Worm (Caenorhabditis elegans) whole organism, L1 larva: ENCODE results near the gene C26F1.1.

Experiments
- C16A3.4 ChIP-seq: fragments of 150-350 bp; optimal IDR thresholded peaks from 2 replicates; lab custom pipeline; 2014; ENCODE audit warnings: missing biosample characterization, missing genetic modification characterization
- C34B4.2 ChIP-seq: sonication (generic microtip); optimal IDR thresholded peaks from 2 replicates; lab custom pipeline; 2017; ENCODE audit warnings: mild to moderate bottlenecking, missing genetic modification characterization, missing compliant biosample characterization
- F16B12.6 ChIP-seq: fragments of 150-350 bp; optimal IDR thresholded peaks from 2 replicates; lab custom pipeline; 2014; ENCODE audit warnings: missing biosample characterization, missing genetic modification characterization
- alr-1 ChIP-seq: fragments of 200-800 bp; sonication (Bioruptor generic); optimal IDR thresholded peaks from 2 replicates; lab custom pipeline; 2018; ENCODE audit warnings: borderline replicate concordance, mild to moderate bottlenecking, missing genetic modification characterization, missing compliant biosample characterization
- ama-1 ChIP-seq: fragments of 150-350 bp; optimal IDR thresholded peaks from 2 replicates; lab custom pipeline; 2014
- ceh-63 ChIP-seq: fragments of 200-800 bp; sonication (Bioruptor generic); optimal IDR thresholded peaks from 2 replicates; lab custom pipeline; 2018; ENCODE audit warnings: mild to moderate bottlenecking, missing genetic modification characterization, missing compliant biosample characterization
- ceh-8 ChIP-seq: fragments of 200-800 bp; sonication (Bioruptor generic); optimal IDR thresholded peaks from 2 replicates; lab custom pipeline; 2018; ENCODE audit warnings: mild to moderate bottlenecking, missing genetic modification characterization, moderate library complexity, missing compliant biosample characterization
- ceh-82 ChIP-seq, 3 experiments: fragments of 150-350 bp in 1 of 3; sonication (generic microtip) in 2 of 3; optimal IDR thresholded peaks; 2 replicates each; lab custom pipeline; 2014 to 2017; ENCODE audit warnings: missing biosample characterization in 3 of 3, missing genetic modification characterization in 3 of 3
- ceh-90 ChIP-seq: sonication (generic microtip); optimal IDR thresholded peaks from 2 replicates; lab custom pipeline; 2016; ENCODE audit warnings: missing genetic modification characterization, missing compliant biosample characterization
- ces-1 ChIP-seq: fragments of 150-350 bp; optimal IDR thresholded peaks from 2 replicates; lab custom pipeline; 2014; ENCODE audit warnings: missing biosample characterization, missing genetic modification reagents, missing genetic modification characterization
- dpl-1 ChIP-seq, 3 experiments: fragments of 150-350 bp in 2 of 3; sonication (generic microtip) in 1 of 3; optimal IDR thresholded peaks; 2 replicates each; lab custom pipeline; 2014 to 2017; ENCODE audit warnings: missing biosample characterization in 3 of 3, missing genetic modification characterization in 3 of 3, missing genetic modification reagents in 3 of 3
- dsc-1 ChIP-seq: sonication (generic microtip); optimal IDR thresholded peaks from 2 replicates; lab custom pipeline; 2016; ENCODE audit warnings: mild to moderate bottlenecking, missing genetic modification characterization, missing compliant biosample characterization
- efl-1 ChIP-seq, 4 experiments: fragments of 150-350 bp; optimal IDR thresholded peaks in 3 of 4; peaks in 1 of 4; 1 replicate in 1 of 4; 2 replicates in 3 of 4; lab custom pipeline; 2014; ENCODE audit warnings: missing biosample characterization in 2 of 4, missing genetic modification characterization in 2 of 4, missing genetic modification reagents in 2 of 4
- efl-3 ChIP-seq: fragments of 200-800 bp; sonication (Bioruptor generic); optimal IDR thresholded peaks from 2 replicates; lab custom pipeline; 2018; ENCODE audit warnings: mild to moderate bottlenecking, missing genetic modification characterization, missing compliant biosample characterization
- egl-27 ChIP-seq, 2 experiments: fragments of 150-350 bp in 1 of 2; sonication (generic microtip); optimal IDR thresholded peaks; 3 replicates each; lab custom pipeline; 2017 to 2018; ENCODE audit warnings: missing biosample characterization in 2 of 2, missing genetic modification characterization in 2 of 2, missing genetic modification reagents in 2 of 2
- elt-2 ChIP-seq: sonication (generic microtip); optimal IDR thresholded peaks from 2 replicates; lab custom pipeline; 2016; ENCODE audit warnings: missing genetic modification characterization, mild to moderate bottlenecking, inconsistent platforms, missing compliant biosample characterization, missing genetic modification reagents
- fkh-8 ChIP-seq: sonication (generic microtip); optimal IDR thresholded peaks from 2 replicates; lab custom pipeline; 2016; ENCODE audit warnings: mild to moderate bottlenecking, missing genetic modification characterization, missing compliant biosample characterization
- hlh-4 ChIP-seq: sonication (generic microtip); optimal IDR thresholded peaks from 2 replicates; lab custom pipeline; 2016; ENCODE audit warnings: mild to moderate bottlenecking, missing genetic modification characterization, missing compliant biosample characterization
- irx-1 ChIP-seq: sonication (generic microtip); optimal IDR thresholded peaks from 2 replicates; lab custom pipeline; 2016; ENCODE audit warnings: missing genetic modification characterization, missing compliant biosample characterization
- jun-1 ChIP-seq: fragments of 150-350 bp; optimal IDR thresholded peaks from 2 replicates; lab custom pipeline; 2014; ENCODE audit warnings: missing biosample characterization, missing genetic modification reagents, missing genetic modification characterization
- lin-13 ChIP-seq: fragments of 150-350 bp; optimal IDR thresholded peaks from 2 replicates; lab custom pipeline; 2014; ENCODE audit warnings: missing biosample characterization, missing genetic modification reagents, missing genetic modification characterization
- lin-15B ChIP-seq: fragments of 150-350 bp; sonication (generic microtip); optimal IDR thresholded peaks from 3 replicates; lab custom pipeline; 2014; ENCODE audit warnings: missing biosample characterization, missing genetic modification characterization
- lin-39 ChIP-seq: fragments of 150-350 bp; optimal IDR thresholded peaks from 2 replicates; lab custom pipeline; 2014; ENCODE audit warnings: missing biosample characterization, missing genetic modification reagents, missing genetic modification characterization
- mdl-1 ChIP-seq, 2 experiments: fragments of 150-350 bp; optimal IDR thresholded peaks; 2 replicates each; lab custom pipeline; 2014 to 2017; ENCODE audit warnings: missing biosample characterization in 2 of 2, missing genetic modification characterization in 2 of 2, inconsistent platforms in 1 of 2
- nhr-11 ChIP-seq: fragments of 150-350 bp; optimal IDR thresholded peaks from 2 replicates; lab custom pipeline; 2014; ENCODE audit warnings: missing biosample characterization, missing genetic modification characterization
- nhr-19 ChIP-seq: fragments of 200-800 bp; sonication (Bioruptor generic); conservative IDR thresholded peaks from 2 replicates; pipeline ENCODE4 v1.3.6; 2022; ENCODE audit warnings: missing genetic modification characterization, missing compliant biosample characterization
- nhr-20 ChIP-seq: sonication (generic microtip); optimal IDR thresholded peaks from 2 replicates; lab custom pipeline; 2016; ENCODE audit warnings: mild to moderate bottlenecking, missing genetic modification characterization, missing compliant biosample characterization
- nhr-77 ChIP-seq: fragments of 150-350 bp; optimal IDR thresholded peaks from 2 replicates; lab custom pipeline; 2014; ENCODE audit warnings: missing biosample characterization, missing genetic modification characterization
- nhr-84 ChIP-seq: sonication (generic microtip); optimal IDR thresholded peaks from 2 replicates; lab custom pipeline; 2017; ENCODE audit warnings: missing biosample characterization, missing genetic modification characterization
- pag-3 ChIP-seq: sonication (generic microtip); optimal IDR thresholded peaks from 2 replicates; lab custom pipeline; 2017; ENCODE audit warnings: missing genetic modification characterization, mild to moderate bottlenecking, missing compliant biosample characterization, antibody characterized with exemption, borderline replicate concordance; ENCODE audit not compliant: insufficient read depth
- pax-3 ChIP-seq: fragments of 200-800 bp; sonication (Bioruptor generic); optimal IDR thresholded peaks from 2 replicates; lab custom pipeline; 2018; ENCODE audit warnings: mild to moderate bottlenecking, missing genetic modification characterization, moderate library complexity, missing compliant biosample characterization
- skn-1 ChIP-seq: fragments of 150-350 bp; optimal IDR thresholded peaks from 2 replicates; lab custom pipeline; 2014; ENCODE audit warnings: missing biosample characterization, missing genetic modification characterization
- snpc-4 ChIP-seq: fragments of 150-350 bp; optimal IDR thresholded peaks from 2 replicates; lab custom pipeline; 2014; ENCODE audit warnings: missing biosample characterization, missing genetic modification characterization
- sptf-1 ChIP-seq: fragments of 150-350 bp; optimal IDR thresholded peaks from 2 replicates; lab custom pipeline; 2014; ENCODE audit warnings: missing biosample characterization, missing genetic modification characterization
- sup-37 ChIP-seq: fragments of 200-800 bp; sonication (Bioruptor generic); optimal IDR thresholded peaks from 2 replicates; lab custom pipeline; 2018; ENCODE audit warnings: mild to moderate bottlenecking, missing genetic modification characterization, missing compliant biosample characterization
- swsn-7 ChIP-seq: sonication (generic microtip); optimal IDR thresholded peaks from 2 replicates; lab custom pipeline; 2016; ENCODE audit warnings: missing genetic modification characterization, missing compliant biosample characterization
- tbx-2 ChIP-seq: sonication (generic microtip); optimal IDR thresholded peaks from 2 replicates; lab custom pipeline; 2016; ENCODE audit warnings: missing genetic modification characterization, missing compliant biosample characterization
- tlp-1 ChIP-seq: fragments of 150-350 bp; optimal IDR thresholded peaks from 2 replicates; lab custom pipeline; 2014; ENCODE audit warnings: missing biosample characterization, missing genetic modification characterization
- unc-86 ChIP-seq: sonication (generic microtip); optimal IDR thresholded peaks from 2 replicates; lab custom pipeline; 2016; ENCODE audit warnings: missing genetic modification characterization, missing compliant biosample characterization
- unc-98 ChIP-seq: fragments of 200-800 bp; sonication (Bioruptor generic); IDR thresholded peaks from 2 replicates; pipeline ENCODE4 v1.3.6; 2022; ENCODE audit warnings: missing genetic modification characterization, missing compliant biosample characterization
- xbp-1 ChIP-seq: sonication (generic microtip); optimal IDR thresholded peaks from 2 replicates; lab custom pipeline; 2016; ENCODE audit warnings: missing genetic modification characterization, missing compliant biosample characterization
- zag-1 ChIP-seq: fragments of 150-350 bp; optimal IDR thresholded peaks from 2 replicates; lab custom pipeline; 2014; ENCODE audit warnings: missing biosample characterization, missing genetic modification characterization
- zip-4 ChIP-seq: fragments of 200-800 bp; sonication (Bioruptor generic); optimal IDR thresholded peaks from 2 replicates; lab custom pipeline; 2018; ENCODE audit warnings: mild to moderate bottlenecking, missing genetic modification characterization, moderate library complexity, missing compliant biosample characterization
- ztf-11 ChIP-seq, 2 experiments: sonication (generic microtip); optimal IDR thresholded peaks; 2 replicates each; lab custom pipeline; 2016 to 2017; ENCODE audit warnings: missing genetic modification characterization in 2 of 2, missing biosample characterization in 1 of 2, missing compliant biosample characterization in 1 of 2
- ztf-4 ChIP-seq: fragments of 150-350 bp; optimal IDR thresholded peaks from 2 replicates; lab custom pipeline; 2014; ENCODE audit warnings: missing biosample characterization, missing genetic modification characterization

Gene C26F1.1

DNA sequence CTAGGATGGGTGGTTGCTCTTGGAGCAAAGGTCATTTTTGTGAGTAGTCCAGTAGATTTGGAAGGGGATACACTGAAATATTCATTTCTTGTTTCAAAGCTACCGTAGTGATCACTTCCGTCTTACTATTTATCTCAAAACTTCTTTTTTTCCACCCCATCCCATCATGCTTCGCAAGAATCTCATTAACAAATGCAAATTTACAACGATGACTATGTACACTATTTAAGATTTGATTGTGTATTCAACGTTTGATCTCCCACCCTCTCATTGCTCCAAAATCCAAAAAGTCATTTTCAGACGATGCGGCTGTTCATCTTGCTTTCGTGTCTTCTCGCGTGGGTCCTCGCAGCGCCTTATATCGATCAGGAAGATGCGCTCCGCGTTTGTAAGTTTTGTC, 7.8 kb downstream of the C26F1.1 start, which contains the start of gene flp-21 (continued):
- TF ChIP-seq nhr-20 (tag; lab: Kevin White, UChicago) = no peak
- TF ChIP-seq lin-15B = no peak
- no peak for TF ChIP-seq ceh-90 (tag; lab: Kevin White, UChicago)

DNA sequence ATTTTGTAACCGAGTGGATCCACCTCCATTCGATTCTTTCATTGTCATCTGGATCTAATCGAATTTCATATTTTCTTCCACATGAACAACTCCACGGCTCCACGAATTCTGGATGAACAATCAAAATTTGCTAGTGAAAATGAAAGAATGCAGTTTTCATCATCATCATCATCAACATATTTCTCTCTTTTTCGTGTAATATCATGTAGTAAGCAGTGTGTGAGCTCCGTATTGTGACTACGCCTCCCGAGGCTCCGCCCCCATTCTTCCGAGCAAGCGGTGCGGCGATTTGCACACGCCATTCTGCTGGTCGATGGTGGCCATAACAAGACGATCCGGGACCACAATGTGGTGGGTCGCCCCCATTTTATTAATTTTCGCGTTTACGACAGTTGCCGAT, 12.9 kb downstream of the C26F1.1 start, which contains the start of gene ZK742.7:
Gene ZK742.7, plus strand, starts transcription at position 301 of the 400 bp plus-strand sequence.
- TF ChIP-seq ceh-8 (GFP tag; lab: Kevin White, UChicago) (no peak), alr-1 (no peak), ztf-11 (tag; optimal IDR thresholded peaks at IDR 0.05; lab: Kevin White, UChicago) (no peak), skn-1 (tag; lab: Kevin White, UChicago) (no peak), mdl-1 (tag; optimal IDR thresholded peaks at IDR 0.05; lab: Kevin White, UChicago) (no peak), snpc-4 (tag; lab: Kevin White, UChicago) (no peak), ces-1 (no peak), nhr-77 (tag; lab: Kevin White, UChicago) (no peak), unc-98 (GFP tag; lab: Robert Waterston, UW) (no peak), sptf-1 (tag; lab: Kevin White, UChicago) (no peak), ceh-90 (tag; lab: Kevin White, UChicago) (no peak), ceh-63 (no peak), C16A3.4 (tag; lab: Kevin White, UChicago) (no peak), ama-1 (lab: Kevin White, UChicago) (no peak), zip-4 (GFP tag; lab: Kevin White, UChicago) (no peak), zag-1 (no peak), tbx-2 (tag; lab: Kevin White, UChicago) (no peak), xbp-1 (tag; lab: Kevin White, UChicago) (no peak), swsn-7 (tag; lab: Kevin White, UChicago) (no peak), C34B4.2 (tag; lab: Kevin White, UChicago) (no peak)
- TF ChIP-seq, all 84 proteins: peak for 0

DNA sequence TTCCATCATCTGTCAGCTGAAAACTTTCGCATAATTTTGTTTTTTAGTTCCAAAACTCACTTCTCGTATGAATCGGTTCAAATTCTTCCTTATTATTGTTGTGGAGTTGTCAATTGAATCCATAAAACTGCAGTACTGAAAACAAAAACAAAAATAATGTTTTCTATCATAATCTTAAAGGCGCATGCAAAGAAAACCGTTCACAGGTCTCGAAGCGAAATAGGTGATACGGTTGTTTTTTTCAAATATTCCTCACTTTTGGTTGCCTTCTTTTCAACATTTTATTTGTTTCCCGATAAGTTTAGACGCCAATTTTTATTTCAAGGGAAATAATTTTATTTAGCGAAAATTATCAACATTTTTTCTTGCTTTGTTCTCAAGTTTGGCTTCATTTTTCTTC, 18.3 kb downstream of the C26F1.1 start:
- TF ChIP-seq ztf-4 (tag; lab: Kevin White, UChicago) (no peak), tlp-1 (tag; lab: Kevin White, UChicago) (no peak), zip-4 (GFP tag; lab: Kevin White, UChicago) (no peak), irx-1 (no peak), unc-98 (GFP tag; lab: Robert Waterston, UW) (no peak), nhr-19 (GFP tag; lab: Robert Waterston, UW) (no peak), pax-3 (tag; lab: Kevin White, UChicago) (no peak), jun-1 (no peak), dsc-1 (no peak), dpl-1 (GFP tag; optimal IDR thresholded peaks at IDR 0.05; lab: Kevin White, UChicago) (no peak), lin-15B (no peak), unc-86 (no peak), ztf-11 (tag; optimal IDR thresholded peaks at IDR 0.05; lab: Kevin White, UChicago) (no peak), sptf-1 (tag; lab: Kevin White, UChicago) (no peak), sup-37 (GFP tag; lab: Kevin White, UChicago) (no peak), nhr-11 (tag; lab: Kevin White, UChicago) (no peak)

DNA sequence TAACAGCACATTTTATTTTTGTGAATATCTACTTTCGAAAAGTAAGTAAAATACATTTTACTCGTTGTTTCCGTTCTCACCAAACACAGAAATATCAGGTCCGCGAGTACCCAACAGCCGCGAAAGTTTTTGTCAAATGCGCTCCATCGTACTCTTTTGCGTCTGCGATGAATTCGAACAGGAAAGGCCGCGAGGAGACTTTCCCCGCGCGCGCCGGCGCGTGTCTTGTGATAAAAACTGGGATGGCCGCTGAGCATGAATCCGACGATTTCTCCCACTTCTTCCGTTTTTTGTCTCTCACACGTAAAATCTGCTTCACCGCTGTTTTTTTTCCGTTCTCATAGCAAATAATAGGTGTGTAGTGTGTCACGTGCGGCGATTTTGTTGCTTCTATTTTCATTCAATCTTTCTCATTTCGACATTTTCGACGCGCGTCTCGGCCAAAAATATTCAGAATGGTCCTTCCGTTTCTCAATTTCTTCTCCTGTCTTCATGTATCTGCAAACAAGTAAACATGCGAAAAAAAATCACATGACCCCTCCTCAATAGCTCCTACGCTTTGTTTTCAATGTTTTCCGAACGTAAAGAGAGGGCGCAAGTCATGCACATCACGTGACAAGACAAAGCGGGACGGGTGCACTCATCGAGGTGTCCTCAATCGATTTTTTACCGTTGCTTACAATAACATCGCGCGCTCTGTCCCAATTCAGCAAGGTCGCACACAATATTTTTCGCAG, 19.0 kb downstream of the C26F1.1 start, which contains the start of gene uvs-1:
Gene uvs-1, minus strand, starts transcription at position 145 of the 737 bp plus-strand sequence.
- TF ChIP-seq jun-1 (no peak), lin-15B (peak; percentile 59), egl-27 (tag; optimal IDR thresholded peaks at IDR 0.05; lab: Kevin White, UChicago) (no peak), lin-39 (tag; lab: Kevin White, UChicago) (no peak), nhr-84 (tag; lab: Kevin White, UChicago) (no peak), hlh-4 (tag; lab: Kevin White, UChicago) (no peak), ceh-90 (tag; lab: Kevin White, UChicago) (no peak), ceh-82 (tag; optimal IDR thresholded peaks at IDR 0.05; lab: Kevin White, UChicago) (peak in 2 of 3 experiments; percentile 20 to 78), swsn-7 (tag; lab: Kevin White, UChicago) (no peak), elt-2 (tag; lab: Kevin White, UChicago) (peak; percentile 38), C16A3.4 (tag; lab: Kevin White, UChicago) (peak; percentile 47), fkh-8 (peak; percentile 66), nhr-11 (tag; lab: Kevin White, UChicago) (no peak), pag-3 (no peak), zip-4 (GFP tag; lab: Kevin White, UChicago) (no peak), F16B12.6 (tag; lab: Kevin White, UChicago) (peak; percentile 28), efl-1 (optimal IDR thresholded peaks at IDR 0.05; lab: Kevin White, UChicago) (peak; percentile 38 to 48), efl-1 (GFP tag; optimal IDR thresholded peaks at IDR 0.05 in 1 of 2; lab: Kevin White, UChicago) (peak; percentile 33 to 95), lin-13 (peak; percentile 26), xbp-1 (tag; lab: Kevin White, UChicago) (peak; percentile 37), efl-3 (GFP tag; lab: Kevin White, UChicago) (no peak)
